Worm (Caenorhabditis elegans) whole organism, L3 larva: ENCODE data around the gene srh-248.
"Not testable (repeated sequence)": the region's sequence is repeated elsewhere in the genome, so short reads cannot be mapped to it uniquely, and the experiment has no call there.

ENCODE experiments used
- ama-1 ChIP-seq: fragments of 150-350 bp; optimal IDR thresholded peaks from 2 replicates; lab custom pipeline; 2018
- ceh-28 ChIP-seq: fragments of 150-350 bp; optimal IDR thresholded peaks from 2 replicates; lab custom pipeline; 2014; ENCODE audit warnings: missing biosample characterization, missing genetic modification reagents, missing genetic modification characterization
- ceh-82 ChIP-seq: fragments of 150-350 bp; optimal IDR thresholded peaks from 2 replicates; lab custom pipeline; 2014; ENCODE audit warnings: missing biosample characterization, missing genetic modification characterization
- ceh-9 ChIP-seq: sonication (generic microtip); optimal IDR thresholded peaks from 2 replicates; lab custom pipeline; 2018; ENCODE audit warnings: missing biosample characterization, missing genetic modification characterization
- daf-12 ChIP-seq: fragments of 150-350 bp; optimal IDR thresholded peaks from 2 replicates; lab custom pipeline; 2014; ENCODE audit warnings: missing biosample characterization, missing genetic modification reagents, missing genetic modification characterization
- egl-27 ChIP-seq: sonication (generic microtip); optimal IDR thresholded peaks from 4 replicates; lab custom pipeline; 2017; ENCODE audit warnings: missing biosample characterization, missing genetic modification reagents, missing genetic modification characterization
- egl-5 ChIP-seq: fragments of 150-350 bp; optimal IDR thresholded peaks from 2 replicates; lab custom pipeline; 2017; ENCODE audit warnings: missing biosample characterization, missing genetic modification reagents, missing genetic modification characterization, inconsistent platforms
- elt-1 ChIP-seq: fragments of 150-350 bp; optimal IDR thresholded peaks from 2 replicates; lab custom pipeline; 2014; ENCODE audit warnings: missing biosample characterization, missing genetic modification characterization
- elt-3 ChIP-seq, 3 experiments: fragments of 150-350 bp in 1 of 3; sonication (generic microtip) in 2 of 3; optimal IDR thresholded peaks; 2 replicates in 2 of 3; 4 replicates in 1 of 3; lab custom pipeline; 2014 to 2017; ENCODE audit warnings: missing biosample characterization in 3 of 3, missing genetic modification characterization in 3 of 3
- eor-1 ChIP-seq, 2 experiments: fragments of 150-350 bp; optimal IDR thresholded peaks; 2 replicates each; lab custom pipeline; 2014 to 2018; ENCODE audit warnings: missing biosample characterization in 2 of 2, missing genetic modification characterization in 2 of 2
- fkh-10 ChIP-seq: sonication (generic microtip); optimal IDR thresholded peaks from 2 replicates; lab custom pipeline; 2017; ENCODE audit warnings: missing biosample characterization, missing genetic modification reagents, missing genetic modification characterization
- fkh-2 ChIP-seq: fragments of 150-350 bp; optimal IDR thresholded peaks from 2 replicates; lab custom pipeline; 2014; ENCODE audit warnings: missing biosample characterization, missing genetic modification reagents, missing genetic modification characterization
- fos-1 ChIP-seq: fragments of 150-350 bp; optimal IDR thresholded peaks from 2 replicates; lab custom pipeline; 2014; ENCODE audit warnings: missing biosample characterization, missing genetic modification characterization
- hmg-11 ChIP-seq: sonication (generic microtip); optimal IDR thresholded peaks from 2 replicates; lab custom pipeline; 2016; ENCODE audit warnings: missing genetic modification characterization, missing compliant biosample characterization
- jun-1 ChIP-seq: fragments of 150-350 bp; optimal IDR thresholded peaks from 2 replicates; lab custom pipeline; 2014; ENCODE audit warnings: missing biosample characterization, missing genetic modification reagents, missing genetic modification characterization
- lin-15B ChIP-seq: fragments of 150-350 bp; optimal IDR thresholded peaks from 2 replicates; lab custom pipeline; 2014; ENCODE audit warnings: missing biosample characterization, missing genetic modification characterization
- lin-39 ChIP-seq: fragments of 150-350 bp; optimal IDR thresholded peaks from 2 replicates; lab custom pipeline; 2018; ENCODE audit warnings: missing biosample characterization, missing genetic modification reagents, missing genetic modification characterization
- lsy-12 ChIP-seq: sonication (generic microtip); optimal IDR thresholded peaks from 2 replicates; lab custom pipeline; 2016; ENCODE audit warnings: mild to moderate bottlenecking, missing genetic modification characterization, missing compliant biosample characterization
- mml-1 ChIP-seq: fragments of 150-350 bp; sonication (generic microtip); optimal IDR thresholded peaks from 3 replicates; lab custom pipeline; 2014; ENCODE audit warnings: missing biosample characterization, missing genetic modification characterization
- nhr-23 ChIP-seq: fragments of 150-350 bp; optimal IDR thresholded peaks from 2 replicates; lab custom pipeline; 2014; ENCODE audit warnings: missing biosample characterization, missing genetic modification reagents, missing genetic modification characterization
- nhr-237 ChIP-seq: fragments of 150-350 bp; optimal IDR thresholded peaks from 2 replicates; lab custom pipeline; 2014; ENCODE audit warnings: missing biosample characterization, missing genetic modification characterization
- nhr-25 ChIP-seq: sonication (generic microtip); optimal IDR thresholded peaks from 2 replicates; lab custom pipeline; 2017; ENCODE audit warnings: missing biosample characterization, missing genetic modification characterization
- nhr-43 ChIP-seq: sonication (generic microtip); optimal IDR thresholded peaks from 2 replicates; lab custom pipeline; 2016; ENCODE audit warnings: mild to moderate bottlenecking, missing genetic modification characterization, missing compliant biosample characterization; ENCODE audit not compliant: poor library complexity, severe bottlenecking
- nhr-67 ChIP-seq: fragments of 150-350 bp; optimal IDR thresholded peaks from 2 replicates; lab custom pipeline; 2014; ENCODE audit warnings: missing biosample characterization, missing genetic modification characterization
- nhr-76 ChIP-seq: fragments of 150-350 bp; sonication (generic microtip); optimal IDR thresholded peaks from 5 replicates; lab custom pipeline; 2014; ENCODE audit warnings: missing biosample characterization, missing genetic modification characterization
- pha-4 ChIP-seq: fragments of 150-350 bp; optimal IDR thresholded peaks from 2 replicates; lab custom pipeline; 2014; ENCODE audit warnings: missing biosample characterization, missing genetic modification reagents, missing genetic modification characterization
- pqm-1 ChIP-seq: fragments of 150-350 bp; optimal IDR thresholded peaks from 2 replicates; lab custom pipeline; 2017; ENCODE audit warnings: missing biosample characterization, missing genetic modification characterization, inconsistent platforms
- sea-2 ChIP-seq: fragments of 150-350 bp; sonication (generic microtip); optimal IDR thresholded peaks from 4 replicates; lab custom pipeline; 2014; ENCODE audit warnings: missing biosample characterization, missing genetic modification reagents, missing genetic modification characterization
- skn-1 ChIP-seq: fragments of 150-350 bp; optimal IDR thresholded peaks from 2 replicates; lab custom pipeline; 2014; ENCODE audit warnings: missing biosample characterization, missing genetic modification characterization
- snpc-4 ChIP-seq: fragments of 150-350 bp; optimal IDR thresholded peaks from 2 replicates; lab custom pipeline; 2014; ENCODE audit warnings: missing biosample characterization, missing genetic modification characterization
- tbx-2 ChIP-seq: sonication (generic microtip); optimal IDR thresholded peaks from 2 replicates; lab custom pipeline; 2016; ENCODE audit warnings: mild to moderate bottlenecking, missing genetic modification characterization, missing compliant biosample characterization
- unc-39 ChIP-seq: sonication (generic microtip); optimal IDR thresholded peaks from 4 replicates; lab custom pipeline; 2017; ENCODE audit warnings: missing biosample characterization, missing genetic modification characterization
- ztf-11 ChIP-seq: fragments of 150-350 bp; optimal IDR thresholded peaks from 2 replicates; lab custom pipeline; 2014; ENCODE audit warnings: missing biosample characterization, missing genetic modification characterization
- ztf-4 ChIP-seq: fragments of 150-350 bp; optimal IDR thresholded peaks from 2 replicates; lab custom pipeline; 2014; ENCODE audit warnings: missing biosample characterization, missing genetic modification characterization

The srh-248 gene

DNA sequence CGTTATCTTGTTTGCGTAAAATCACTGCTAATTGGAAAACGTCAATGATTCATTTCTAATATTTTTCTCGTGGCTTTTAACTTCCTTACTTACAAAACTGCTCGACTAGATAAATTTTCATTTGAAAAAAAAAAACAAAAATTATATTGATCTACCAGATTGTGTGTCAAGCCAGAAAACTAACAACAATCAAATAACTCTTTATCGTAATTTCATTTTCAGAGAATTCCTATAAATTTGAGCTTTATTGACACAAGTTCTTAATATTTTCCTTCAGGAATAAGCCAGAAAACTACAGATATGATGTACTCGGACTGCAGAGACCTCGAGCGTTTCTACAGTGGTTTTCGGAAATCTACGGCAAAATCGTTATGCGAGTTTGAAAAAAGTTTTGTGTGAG lies 21.0 kb upstream of the srh-248 start, which contains the start of gene srw-124:
Gene srw-124 (plus strand): TSS at position 301 of the 400 bp plus-strand sequence.
- TF ChIP-seq nhr-67 (tag; lab: Kevin White, UChicago) (no peak), elt-3 (tag; optimal IDR thresholded peaks at IDR 0.05; lab: Kevin White, UChicago) (no peak), egl-5 (no peak), nhr-43 (no peak), mml-1 (tag; lab: Kevin White, UChicago) (no peak), nhr-76 (tag; lab: Kevin White, UChicago) (no peak), fkh-10 (GFP tag; lab: Kevin White, UChicago) (no peak), skn-1 (tag; lab: Kevin White, UChicago) (no peak), fkh-2 (tag; lab: Kevin White, UChicago) (no peak), eor-1 (tag; optimal IDR thresholded peaks at IDR 0.05; lab: Kevin White, UChicago) (no peak), ceh-82 (tag; lab: Kevin White, UChicago) (no peak), ceh-9 (tag; lab: Kevin White, UChicago) (no peak), lin-39 (tag; lab: Kevin White, UChicago) (no peak), nhr-23 (no peak), pqm-1 (no peak)

DNA sequence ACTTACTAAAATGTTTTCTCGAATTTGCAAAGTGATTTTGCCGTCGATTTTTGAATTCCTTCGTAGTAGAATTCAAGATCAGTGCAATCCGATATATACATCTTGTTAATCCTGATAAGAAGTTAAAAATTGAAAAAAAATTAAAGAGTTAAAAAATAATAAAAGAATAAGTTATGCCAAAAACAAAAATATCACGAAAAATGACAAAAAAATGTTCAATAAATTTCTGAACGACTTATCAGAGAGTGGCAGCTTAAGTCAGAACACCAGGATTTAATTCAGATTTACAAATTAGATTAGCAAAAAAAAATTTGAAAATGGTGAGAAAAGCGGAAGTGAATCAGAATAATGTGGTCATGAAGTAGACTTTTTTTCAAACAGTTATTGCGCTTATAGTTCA lies 20.0 kb upstream of the srh-248 start, which contains the start of gene srw-123:
Gene srw-123 (minus strand): TSS at position 101 of the 400 bp plus-strand sequence.
- TF ChIP-seq nhr-76 (tag; lab: Kevin White, UChicago); nhr-67 (tag; lab: Kevin White, UChicago); fkh-10 (GFP tag; lab: Kevin White, UChicago): not testable (repeated sequence)
- TF ChIP-seq, all 47 proteins: peak for 0; not testable (repeated sequence) for 47

DNA sequence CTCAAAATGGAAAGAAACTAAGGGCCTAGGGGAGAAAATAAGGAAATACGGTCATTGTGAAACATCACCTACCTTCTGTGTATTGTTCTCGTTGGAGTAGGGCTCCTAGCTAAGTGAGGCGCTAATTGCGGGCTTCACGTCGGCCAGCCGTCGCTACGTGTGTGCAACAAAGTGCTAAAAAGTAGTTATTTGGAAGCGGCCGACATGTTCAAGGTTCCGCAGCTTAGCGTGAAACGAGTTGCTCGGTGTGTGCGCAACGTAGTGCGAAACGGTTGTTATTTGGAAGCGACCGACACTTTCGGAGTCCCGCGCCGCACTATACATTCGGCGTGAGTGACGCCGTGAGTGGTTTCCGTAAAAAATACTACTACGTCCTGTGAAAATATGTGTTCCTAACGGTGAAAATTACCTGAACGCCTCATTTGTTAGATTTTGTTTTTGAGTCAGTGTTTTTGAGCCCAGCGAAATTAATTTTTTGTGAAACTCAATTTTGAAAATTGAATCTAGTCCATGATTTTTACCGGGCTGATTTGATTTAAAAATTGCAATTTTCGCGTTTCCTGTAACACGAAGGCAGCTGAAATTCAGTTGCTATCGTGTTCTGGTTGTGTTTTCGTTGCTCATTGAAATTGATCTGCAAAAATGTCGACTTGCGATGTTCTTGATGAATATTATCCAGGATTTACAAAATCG lies 16.2 kb upstream of the srh-248 start, which contains the start of gene srw-129:
Gene srw-129 (plus strand): TSS at position 643 of the 693 bp plus-strand sequence.
- TF ChIP-seq mml-1 (tag; lab: Kevin White, UChicago) = no peak

DNA sequence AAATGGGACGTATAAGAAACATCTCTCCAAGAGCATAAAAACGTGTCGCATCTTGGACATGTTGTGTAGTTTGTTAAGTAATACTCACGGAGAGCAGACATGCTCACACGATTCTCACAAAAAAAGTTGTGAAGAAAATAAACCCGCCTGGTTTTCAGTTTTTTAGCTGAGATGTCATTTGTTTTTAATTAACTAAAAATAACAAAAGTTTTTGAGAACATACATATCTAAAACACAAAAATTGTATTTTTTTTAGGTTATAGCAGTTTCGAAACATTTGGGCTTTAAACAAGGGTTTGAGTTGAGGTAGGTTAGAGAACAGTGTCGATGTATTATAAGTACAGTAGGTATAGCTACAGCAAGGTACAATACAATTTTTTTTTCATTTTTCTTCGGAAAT lies 9.5 kb upstream of the srh-248 start, which contains the start of gene srh-88:
Gene srh-88 (minus strand): TSS at position 101 of the 400 bp plus-strand sequence.
- TF ChIP-seq egl-27 (tag; lab: Kevin White, UChicago) (no peak), pha-4 (tag; lab: Kevin White, UChicago) (no peak), elt-3 (tag; optimal IDR thresholded peaks at IDR 0.05; lab: Kevin White, UChicago) (no peak), lin-15B (no peak), fos-1 (tag; lab: Kevin White, UChicago) (no peak), hmg-11 (no peak), sea-2 (GFP tag; lab: Kevin White, UChicago) (no peak), elt-1 (no peak), pqm-1 (no peak), fkh-2 (tag; lab: Kevin White, UChicago) (no peak), lsy-12 (no peak), snpc-4 (no peak), ztf-11 (no peak), ztf-4 (tag; lab: Kevin White, UChicago) (no peak), nhr-25 (no peak), unc-39 (tag; lab: Kevin White, UChicago) (no peak), ama-1 (no peak), mml-1 (tag; lab: Kevin White, UChicago) (no peak)
- TF ChIP-seq, all 47 proteins: peak for 0

DNA sequence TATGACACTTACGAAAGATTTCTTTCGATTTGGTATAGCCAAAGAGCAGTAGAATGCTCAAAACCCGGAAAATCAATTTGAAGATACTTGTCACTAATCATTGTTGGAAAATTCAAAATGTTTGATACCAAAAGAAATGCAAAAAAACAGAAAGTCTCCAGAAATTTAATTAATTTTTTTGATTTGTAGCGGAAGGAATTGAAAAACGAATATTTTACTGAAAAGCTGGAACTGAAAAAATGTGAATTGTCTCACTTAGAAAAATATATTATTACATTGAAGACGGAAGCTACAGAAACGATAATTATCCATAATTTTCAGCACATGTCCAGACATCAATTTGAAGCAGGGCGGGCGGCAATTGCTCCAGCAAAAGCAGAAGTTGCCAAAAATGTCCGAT lies 7.7 kb upstream of the srh-248 start, which contains the start of gene srw-138:
Gene srw-138 (minus strand): TSS at position 101 of the 400 bp plus-strand sequence.
- TF ChIP-seq pha-4 (tag; lab: Kevin White, UChicago) = no peak
- no peak for TF ChIP-seq ztf-11
- no peak for TF ChIP-seq ceh-28 (tag; lab: Kevin White, UChicago)
- no peak for TF ChIP-seq ama-1
- TF ChIP-seq nhr-237 (tag; lab: Kevin White, UChicago) = no peak
- no peak for TF ChIP-seq nhr-43
- TF ChIP-seq lin-39 (tag; lab: Kevin White, UChicago) = no peak
- no peak for TF ChIP-seq jun-1 (tag; lab: Kevin White, UChicago)
- TF ChIP-seq fkh-2 (tag; lab: Kevin White, UChicago) = no peak
- TF ChIP-seq egl-27 (tag; lab: Kevin White, UChicago) = no peak
- TF ChIP-seq lsy-12 = no peak
- TF ChIP-seq elt-3 (tag; optimal IDR thresholded peaks at IDR 0.05; lab: Kevin White, UChicago) = no peak
- no peak for TF ChIP-seq tbx-2 (tag; lab: Kevin White, UChicago)
- no peak for TF ChIP-seq daf-12 (tag; lab: Kevin White, UChicago)
- no peak for TF ChIP-seq pqm-1
- no peak for TF ChIP-seq eor-1 (tag; optimal IDR thresholded peaks at IDR 0.05; lab: Kevin White, UChicago)
